Fruit fly (Drosophila melanogaster) whole organism, embryonic: Measurements from ENCODE around the gene CG13131.
A peak's percentile ranks its signal among the peaks of the same experiment; 100 is the strongest.

ENCODE experiments used
- Aef1 ChIP-seq: fragments of 200-800 bp; sonication (Bioruptor generic); IDR thresholded peaks from 3 replicates; pipeline ENCODE4 v1.3.6; 2022; ENCODE audit warnings: missing biosample characterization, missing genetic modification characterization
- Bgb ChIP-seq: fragments of 200-800 bp; sonication (Bioruptor generic); IDR thresholded peaks from 2 replicates; pipeline ENCODE4 v1.3.6; 2022; ENCODE audit warnings: missing biosample characterization, missing genetic modification characterization; ENCODE audit not compliant: partially characterized antibody
- BtbVII ChIP-seq: fragments of 200-800 bp; sonication (Bioruptor generic); optimal IDR thresholded peaks from 3 replicates; lab custom pipeline; 2017; ENCODE audit warnings: missing biosample characterization, mild to moderate bottlenecking, missing genetic modification characterization
- CG10209 ChIP-seq: fragments of 200-800 bp; sonication (Bioruptor generic); optimal IDR thresholded peaks from 3 replicates; lab custom pipeline; 2017; ENCODE audit warnings: missing biosample characterization, mild to moderate bottlenecking, missing genetic modification characterization, missing genetic modification reagents
- CG10267 ChIP-seq: fragments of 200-800 bp; sonication (Bioruptor generic); optimal IDR thresholded peaks from 2 replicates; lab custom pipeline; 2018; ENCODE audit warnings: missing biosample characterization, mild to moderate bottlenecking, missing genetic modification characterization, moderate library complexity
- CG12236 ChIP-seq: fragments of 200-800 bp; sonication (Bioruptor generic); optimal IDR thresholded peaks from 2 replicates; lab custom pipeline; 2016; ENCODE audit warnings: missing biosample characterization, missing genetic modification characterization
- CG12744 ChIP-seq: fragments of 200-800 bp; sonication (Bioruptor generic); optimal IDR thresholded peaks from 2 replicates; lab custom pipeline; 2016; ENCODE audit warnings: missing biosample characterization, missing genetic modification characterization
- CG13624 ChIP-seq: fragments of 200-800 bp; sonication (Bioruptor generic); optimal IDR thresholded peaks from 2 replicates; lab custom pipeline; 2016; ENCODE audit warnings: missing biosample characterization, missing genetic modification characterization
- CG15073 ChIP-seq: fragments of 200-800 bp; sonication (Bioruptor generic); optimal IDR thresholded peaks from 2 replicates; lab custom pipeline; 2016; ENCODE audit warnings: missing biosample characterization, missing genetic modification characterization
- CG1529 ChIP-seq: fragments of 200-800 bp; sonication (Bioruptor generic); optimal IDR thresholded peaks from 3 replicates; lab custom pipeline; 2018; ENCODE audit warnings: missing biosample characterization, missing genetic modification characterization
- CG16815 ChIP-seq: fragments of 200-800 bp; sonication (Bioruptor generic); optimal IDR thresholded peaks from 3 replicates; lab custom pipeline; 2017; ENCODE audit warnings: missing biosample characterization, mild to moderate bottlenecking, missing genetic modification characterization
- CG17568 ChIP-seq: fragments of 200-800 bp; sonication (Bioruptor generic); optimal IDR thresholded peaks from 2 replicates; lab custom pipeline; 2018; ENCODE audit warnings: missing biosample characterization, mild to moderate bottlenecking, missing genetic modification characterization, moderate library complexity
- CG18599 ChIP-seq: fragments of 200-800 bp; sonication (Bioruptor generic); optimal IDR thresholded peaks from 3 replicates; lab custom pipeline; 2017; ENCODE audit warnings: missing biosample characterization, missing genetic modification characterization, mild to moderate bottlenecking, moderate library complexity, missing genetic modification reagents
- CG2889 ChIP-seq: fragments of 200-800 bp; sonication (Bioruptor generic); IDR thresholded peaks from 3 replicates; pipeline ENCODE4 v1.3.6; 2022; ENCODE audit warnings: missing biosample characterization, missing genetic modification characterization
- CG30020 ChIP-seq: fragments of 200-800 bp; optimal IDR thresholded peaks from 2 replicates; lab custom pipeline; 2019; ENCODE audit warnings: missing biosample characterization, mild to moderate bottlenecking, missing genetic modification characterization, moderate library complexity
- CG34224 ChIP-seq: fragments of 200-800 bp; sonication (Bioruptor generic); IDR thresholded peaks from 3 replicates; pipeline ENCODE4 v1.3.6; 2022; ENCODE audit warnings: missing biosample characterization, missing genetic modification characterization; ENCODE audit not compliant: partially characterized antibody
- CG4360 ChIP-seq: fragments of 200-800 bp; sonication (Bioruptor generic); IDR thresholded peaks from 2 replicates; pipeline ENCODE4 v1.3.6; 2022; ENCODE audit warnings: missing biosample characterization, missing genetic modification characterization
- CG6689 ChIP-seq: fragments of 200-800 bp; sonication (Bioruptor generic); IDR thresholded peaks from 2 replicates; pipeline ENCODE4 v1.3.6; 2022; ENCODE audit warnings: missing biosample characterization, missing genetic modification characterization
- CG6791 ChIP-seq: fragments of 200-800 bp; sonication (Bioruptor generic); IDR thresholded peaks from 3 replicates; pipeline ENCODE4 v1.3.6; 2022; ENCODE audit warnings: missing biosample characterization, missing genetic modification characterization; ENCODE audit not compliant: partially characterized antibody
- CG6854 ChIP-seq: fragments of 200-800 bp; sonication (Bioruptor generic); optimal IDR thresholded peaks from 3 replicates; lab custom pipeline; 2017; ENCODE audit warnings: missing biosample characterization, mild to moderate bottlenecking, missing genetic modification characterization
- CG7271 ChIP-seq: fragments of 200-800 bp; sonication (Bioruptor generic); optimal IDR thresholded peaks from 2 replicates; lab custom pipeline; 2018; ENCODE audit warnings: missing biosample characterization, mild to moderate bottlenecking, missing genetic modification characterization, moderate library complexity
- CG8281 ChIP-seq: fragments of 200-800 bp; sonication (Bioruptor generic); optimal IDR thresholded peaks from 2 replicates; lab custom pipeline; 2018; ENCODE audit warnings: missing biosample characterization, mild to moderate bottlenecking, missing genetic modification characterization, moderate library complexity
- H15 ChIP-seq: fragments of 200-800 bp; sonication (Bioruptor generic); IDR thresholded peaks from 3 replicates; pipeline ENCODE4 v1.3.6; 2022; ENCODE audit warnings: missing biosample characterization, missing genetic modification characterization
- HLH54F ChIP-seq: fragments of 200-800 bp; sonication (Bioruptor generic); optimal IDR thresholded peaks from 3 replicates; lab custom pipeline; 2016; ENCODE audit warnings: missing biosample characterization, missing genetic modification characterization
- Hand ChIP-seq: fragments of 200-800 bp; sonication (Bioruptor generic); optimal IDR thresholded peaks from 2 replicates; lab custom pipeline; 2017; ENCODE audit warnings: mild to moderate bottlenecking, missing biosample characterization, missing genetic modification reagents, missing genetic modification characterization
- Mes4 ChIP-seq: fragments of 200-800 bp; sonication (Bioruptor generic); optimal IDR thresholded peaks from 2 replicates; lab custom pipeline; 2016; ENCODE audit warnings: missing biosample characterization, missing genetic modification characterization
- Neu2 ChIP-seq: fragments of 200-800 bp; sonication (Bioruptor generic); optimal IDR thresholded peaks from 3 replicates; lab custom pipeline; 2016; ENCODE audit warnings: missing biosample characterization, missing genetic modification characterization, borderline replicate concordance
- TFAM ChIP-seq: fragments of 200-800 bp; sonication (Bioruptor generic); optimal IDR thresholded peaks from 2 replicates; lab custom pipeline; 2017; ENCODE audit warnings: missing biosample characterization, missing genetic modification characterization, inconsistent platforms
- Xbp1 ChIP-seq: fragments of 200-800 bp; sonication (Bioruptor generic); optimal IDR thresholded peaks from 3 replicates; lab custom pipeline; 2016; ENCODE audit warnings: missing biosample characterization, mild to moderate bottlenecking, missing genetic modification characterization
- amos ChIP-seq: fragments of 200-800 bp; sonication (Bioruptor generic); IDR thresholded peaks from 2 replicates; pipeline ENCODE4 v1.3.6; 2022; ENCODE audit warnings: missing biosample characterization, missing genetic modification characterization; ENCODE audit not compliant: partially characterized antibody
- bbx ChIP-seq: fragments of 200-800 bp; sonication (Bioruptor generic); IDR thresholded peaks from 2 replicates; pipeline ENCODE4 v1.3.6; 2022; ENCODE audit warnings: missing biosample characterization, missing genetic modification characterization; ENCODE audit not compliant: partially characterized antibody
- ci ChIP-seq: fragments of 200-800 bp; sonication (Bioruptor generic); IDR thresholded peaks from 3 replicates; pipeline ENCODE4 v1.3.6; 2022; ENCODE audit warnings: missing biosample characterization, missing genetic modification characterization
- corto ChIP-seq: fragments of 200-800 bp; sonication (Bioruptor generic); optimal IDR thresholded peaks from 2 replicates; lab custom pipeline; 2016; ENCODE audit warnings: missing biosample characterization, mild to moderate bottlenecking, missing genetic modification characterization, moderate library complexity
- dysf ChIP-seq: fragments of 200-800 bp; sonication (Bioruptor generic); IDR thresholded peaks from 3 replicates; pipeline ENCODE4 v1.3.6; 2022; ENCODE audit warnings: missing biosample characterization, missing genetic modification characterization
- ems ChIP-seq: fragments of 200-800 bp; sonication (Bioruptor generic); optimal IDR thresholded peaks from 3 replicates; lab custom pipeline; 2016; ENCODE audit warnings: missing biosample characterization, missing genetic modification characterization
- hth ChIP-seq: fragments of >200 bp; optimal IDR thresholded peaks from 2 replicates; lab custom pipeline; 2017; ENCODE audit warnings: inconsistent platforms
- otp ChIP-seq: fragments of 200-800 bp; sonication (Bioruptor generic); IDR thresholded peaks from 3 replicates; pipeline ENCODE4, ENCODE4 v1.3.6; 2022; ENCODE audit warnings: missing biosample characterization, missing genetic modification characterization
- pb ChIP-seq: fragments of 200-800 bp; sonication (Bioruptor generic); optimal IDR thresholded peaks from 3 replicates; lab custom pipeline; 2016; ENCODE audit warnings: missing biosample characterization, missing genetic modification characterization
- pum ChIP-seq: fragments of 200-800 bp; sonication (Bioruptor generic); optimal IDR thresholded peaks from 2 replicates; lab custom pipeline; 2016; ENCODE audit warnings: missing biosample characterization, missing genetic modification characterization
- row ChIP-seq: fragments of 200-800 bp; sonication (Bioruptor generic); IDR thresholded peaks from 3 replicates; pipeline ENCODE4 v1.3.6; 2022; ENCODE audit warnings: missing biosample characterization, missing genetic modification characterization
- sima ChIP-seq: fragments of 200-800 bp; sonication (Bioruptor generic); optimal IDR thresholded peaks from 2 replicates; lab custom pipeline; 2016; ENCODE audit warnings: missing biosample characterization, missing genetic modification characterization
- sqz ChIP-seq: fragments of 200-800 bp; sonication (Bioruptor generic); optimal IDR thresholded peaks from 3 replicates; lab custom pipeline; 2018; ENCODE audit warnings: missing biosample characterization, mild to moderate bottlenecking, missing genetic modification characterization
- trem ChIP-seq: fragments of 200-800 bp; optimal IDR thresholded peaks from 3 replicates; lab custom pipeline; 2019; ENCODE audit warnings: missing biosample characterization, mild to moderate bottlenecking, missing genetic modification characterization, moderate library complexity
- tup ChIP-seq: fragments of 200-800 bp; sonication (Bioruptor generic); optimal IDR thresholded peaks from 2 replicates; lab custom pipeline; 2016; ENCODE audit warnings: missing biosample characterization, mild to moderate bottlenecking, missing genetic modification characterization, moderate library complexity
- tx ChIP-seq: fragments of 200-800 bp; sonication (Bioruptor generic); optimal IDR thresholded peaks from 2 replicates; lab custom pipeline; 2016; ENCODE audit warnings: missing biosample characterization, missing genetic modification characterization
- zen2 ChIP-seq: fragments of 200-800 bp; sonication (Bioruptor generic); IDR thresholded peaks from 3 replicates; pipeline ENCODE4 v1.3.6; 2022; ENCODE audit warnings: missing biosample characterization, missing genetic modification characterization; ENCODE audit not compliant: partially characterized antibody
- zfh2 ChIP-seq: fragments of 200-800 bp; sonication (Bioruptor generic); optimal IDR thresholded peaks from 2 replicates; lab custom pipeline; 2016; ENCODE audit warnings: missing biosample characterization, missing genetic modification characterization

The CG13131 gene

DNA sequence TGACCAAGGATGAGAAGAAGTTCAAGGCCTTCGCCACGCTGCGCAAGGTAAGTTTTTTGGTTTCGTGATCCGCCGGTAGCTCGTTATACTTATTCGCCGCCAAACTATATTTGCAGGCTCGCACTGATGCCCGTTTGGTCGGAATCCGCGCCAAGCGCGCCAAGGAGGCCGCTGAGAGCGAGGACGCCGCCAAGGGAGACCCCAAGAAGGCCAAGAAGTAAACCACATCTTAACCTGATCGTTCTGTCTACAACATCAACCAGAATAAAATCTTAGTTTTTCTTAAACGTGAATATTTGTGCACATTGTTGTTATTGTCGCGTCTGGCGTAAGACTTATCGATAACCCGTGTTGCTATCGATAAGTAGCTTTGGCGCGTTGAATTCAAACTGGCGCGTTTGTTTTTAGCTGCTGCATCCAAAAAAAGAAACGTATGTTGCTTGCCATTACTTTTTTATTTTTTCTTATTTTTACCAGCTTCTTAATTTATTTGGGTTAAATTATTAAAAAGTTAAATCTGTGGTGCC is 49.0 kb downstream of the CG13131 start (continued):
- TF ChIP-seq CG2889: no peak
- TF ChIP-seq bbx: 0 out of 2 replicates have a peak, but pooled peaks have one; percentile 27
- peak; percentile 27; the same call in 1 of the 2 replicates for TF ChIP-seq amos (GFP tag; lab: Robert Waterston, UW)
- TF ChIP-seq CG4360: peak; percentile 42; the same call in 1 of the 2 replicates
- no peak for TF ChIP-seq CG30020
- TF ChIP-seq CG8281: no peak

dm6 chr2L:9966983-9967737 is 50.1 kb downstream of the CG13131 start, which contains the start of the genes Dref and RpL13:
Dref (minus strand) TSS chr2L:9967229.
RpL13 (plus strand) TSS chr2L:9967313.
- no peak for TF ChIP-seq CG15073 (GFP tag; lab: Kevin White, UChicago)
- TF ChIP-seq tx (GFP tag; lab: Kevin White, UChicago): peak; percentile 77
- peak; percentile 91 for TF ChIP-seq pb (GFP tag; lab: Kevin White, UChicago)
- TF ChIP-seq dysf (GFP tag; lab: Robert Waterston, UW): peak; percentile 73; the same call in 2 of the 3 replicates
- TF ChIP-seq CG7271 (tag; lab: Kevin White, UChicago): peak; percentile 93
- peak; percentile 41 for TF ChIP-seq TFAM (GFP tag; lab: Kevin White, UChicago)
- peak; percentile 65 for TF ChIP-seq sima (GFP tag; lab: Kevin White, UChicago)
- TF ChIP-seq Aef1 (GFP tag; lab: Robert Waterston, UW): peak; percentile 47
- peak; percentile 69; the same call in 2 of the 3 replicates for TF ChIP-seq CG6791 (GFP tag; lab: Robert Waterston, UW)
- TF ChIP-seq CG13624 (GFP tag; lab: Kevin White, UChicago): peak; percentile 93
- TF ChIP-seq H15 (GFP tag; lab: Robert Waterston, UW): peak; percentile 64; the same call in 2 of the 3 replicates
- TF ChIP-seq Xbp1 (GFP tag; lab: Kevin White, UChicago): peak; percentile 77
- peak; percentile 94 for TF ChIP-seq CG6854 (GFP tag; lab: Kevin White, UChicago)
- peak; percentile 80 for TF ChIP-seq HLH54F (GFP tag; lab: Kevin White, UChicago)
- TF ChIP-seq CG1529 (GFP tag; lab: Kevin White, UChicago): peak; percentile 79
- TF ChIP-seq ci: peak; percentile 98
- peak; percentile 78 for TF ChIP-seq Bgb (GFP tag; lab: Robert Waterston, UW)
- peak; percentile 95 for TF ChIP-seq Mes4 (GFP tag; lab: Kevin White, UChicago)
- TF ChIP-seq BtbVII (GFP tag; lab: Kevin White, UChicago): peak; percentile 94
- TF ChIP-seq otp (GFP tag; lab: Robert Waterston, UW): peak; percentile 93
- peak; percentile 94 for TF ChIP-seq CG10267 (tag; lab: Kevin White, UChicago)
- TF ChIP-seq CG34224: peak; percentile 82
- TF ChIP-seq Hand (GFP tag; lab: Kevin White, UChicago): peak; percentile 86
- peak; percentile 96 for TF ChIP-seq sqz (GFP tag; lab: Kevin White, UChicago)
- TF ChIP-seq CG18599 (GFP tag; lab: Kevin White, UChicago): peak; percentile 92
- TF ChIP-seq CG10209 (GFP tag; lab: Kevin White, UChicago): peak; percentile 88
- TF ChIP-seq CG12744 (GFP tag; lab: Kevin White, UChicago): peak; percentile 80
- TF ChIP-seq CG17568: no peak
- TF ChIP-seq CG12236 (GFP tag; lab: Kevin White, UChicago): peak; percentile 86
- peak; percentile 44; the same call in 1 of the 2 replicates for TF ChIP-seq CG6689
- no peak; the same call in 2 of the 3 replicates for TF ChIP-seq zen2
- TF ChIP-seq pum (GFP tag; lab: Kevin White, UChicago): peak; percentile 67
- peak; percentile 52 for TF ChIP-seq Neu2 (GFP tag; lab: Kevin White, UChicago)
- peak; percentile 79 for TF ChIP-seq ems (GFP tag; lab: Kevin White, UChicago)
- TF ChIP-seq tup (GFP tag; lab: Kevin White, UChicago): peak; percentile 54
- peak; percentile 85 for TF ChIP-seq trem (tag; lab: Kevin White, UChicago)
- peak; percentile 77 for TF ChIP-seq corto (GFP tag; lab: Kevin White, UChicago)
- TF ChIP-seq CG16815: peak; percentile 31
- TF ChIP-seq zfh2 (GFP tag; lab: Kevin White, UChicago): peak; percentile 83
- peak; percentile 81 for TF ChIP-seq row
- TF ChIP-seq hth (lab: Kevin White, UChicago): no peak
